Worm (Caenorhabditis elegans): Measurements from ENCODE around the gene ulp-4.

ce11 chrII:8124867-8125266 is 4.9 kb upstream of the ulp-4 start, which contains the start of gene ire-1:
- no peak for TF ChIP-seq unc-39 (tag; optimal IDR thresholded peaks at IDR 0.05)
- TF ChIP-seq elt-1 (tag; optimal IDR thresholded peaks at IDR 0.05) = no peak
- TF ChIP-seq fos-1 (tag; optimal IDR thresholded peaks at IDR 0.05) = peak; percentile 64
- TF ChIP-seq ama-1 (optimal IDR thresholded peaks at IDR 0.05) = no peak
- no peak for TF ChIP-seq nhr-10 (tag; optimal IDR thresholded peaks at IDR 0.05)
- peak; percentile 71 for TF ChIP-seq C34F6.9 (tag; optimal IDR thresholded peaks at IDR 0.05)
- TF ChIP-seq skn-1 (tag; optimal IDR thresholded peaks at IDR 0.05) = no peak
- no peak for TF ChIP-seq mdl-1 (tag; optimal IDR thresholded peaks at IDR 0.05)
- no peak for TF ChIP-seq nhr-237 (tag; optimal IDR thresholded peaks at IDR 0.05)
- no peak for TF ChIP-seq lin-39 (tag; optimal IDR thresholded peaks at IDR 0.05)
